Fruit fly (Drosophila melanogaster) whole organism, adult: ENCODE measurements around the gene CG8003.

Experiments
- CG33017 ChIP-seq: fragments of 200-800 bp; sonication (Bioruptor generic); optimal IDR thresholded peaks from 2 replicates; lab custom pipeline; 2018; ENCODE audit warnings: missing biosample characterization, mild to moderate bottlenecking, missing genetic modification characterization, moderate library complexity
- Clk ChIP-seq: fragments of 200-800 bp; sonication (Bioruptor generic); optimal IDR thresholded peaks from 2 replicates; lab custom pipeline; 2017; ENCODE audit warnings: missing biosample characterization, missing genetic modification characterization
- cnc ChIP-seq, 2 experiments: fragments of >200 bp; optimal IDR thresholded peaks; 2 replicates each; lab custom pipeline; 2017
- pad ChIP-seq: fragments of 200-800 bp; sonication (Bioruptor generic); optimal IDR thresholded peaks from 3 replicates; lab custom pipeline; 2017; ENCODE audit warnings: missing biosample characterization, missing genetic modification characterization, mild to moderate bottlenecking, moderate library complexity, missing genetic modification reagents

DNA sequence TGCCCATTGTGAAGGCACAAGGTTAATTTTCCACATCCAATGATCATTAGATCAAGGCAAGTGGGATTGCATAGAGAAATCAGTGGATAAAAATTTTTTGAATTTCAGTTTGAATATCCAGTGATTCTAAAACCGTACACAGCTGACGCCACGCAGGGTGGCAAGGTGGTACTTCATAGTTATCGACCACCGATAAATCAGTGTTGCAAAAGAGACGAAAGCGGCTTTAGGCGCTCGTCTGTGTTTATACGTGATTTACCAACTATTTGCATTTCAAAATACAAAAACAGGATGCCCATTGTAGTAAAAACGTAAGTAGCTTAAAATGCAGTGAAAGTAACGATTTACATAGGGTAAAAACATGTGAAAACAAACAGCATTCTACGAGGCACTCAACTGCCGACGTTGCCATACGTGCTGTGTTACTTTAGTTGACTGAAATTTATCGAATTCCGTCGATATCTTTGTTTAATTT is 30.4 kb upstream of the CG8003 start, which contains the start of the genes CG42535, CG34001 and hay:
- TF ChIP-seq cnc (optimal IDR thresholded peaks at IDR 0.05; lab: Kevin White, UChicago): no peak
- TF ChIP-seq pad: peak; percentile 16
- TF ChIP-seq CG33017 (tag; lab: Kevin White, UChicago): no peak
- TF ChIP-seq Clk: no peak
